Fruit fly (Drosophila melanogaster) whole organism, embryonic: ENCODE results near the gene CG5068.
A peak's percentile ranks its signal among the peaks of the same experiment; 100 is the strongest.

ENCODE experiments used
- Atf-2 ChIP-seq: fragments of 200-800 bp; sonication (Bioruptor generic); optimal IDR thresholded peaks from 2 replicates; lab custom pipeline; 2016; ENCODE audit warnings: missing biosample characterization, missing genetic modification characterization
- Bgb ChIP-seq: fragments of 200-800 bp; sonication (Bioruptor generic); IDR thresholded peaks from 2 replicates; pipeline ENCODE4 v1.3.6; 2022; ENCODE audit warnings: missing biosample characterization, missing genetic modification characterization; ENCODE audit not compliant: partially characterized antibody
- CG10366 ChIP-seq: fragments of 200-800 bp; sonication (Bioruptor generic); IDR thresholded peaks from 2 replicates; pipeline ENCODE4 v1.3.6; 2022; ENCODE audit warnings: missing biosample characterization, missing genetic modification characterization
- CG10543 ChIP-seq: fragments of 200-800 bp; sonication (Bioruptor generic); optimal IDR thresholded peaks from 3 replicates; lab custom pipeline; 2017; ENCODE audit warnings: missing biosample characterization, mild to moderate bottlenecking, missing genetic modification characterization, moderate library complexity
- CG11093 ChIP-seq: fragments of 200-800 bp; sonication (Bioruptor generic); IDR thresholded peaks from 3 replicates; pipeline ENCODE4 v1.3.6; 2022; ENCODE audit warnings: missing biosample characterization, missing genetic modification characterization
- CG11560 ChIP-seq: fragments of 200-800 bp; sonication (Bioruptor generic); IDR thresholded peaks from 3 replicates; pipeline ENCODE4 v1.3.6; 2022; ENCODE audit warnings: missing biosample characterization, missing genetic modification characterization
- CG12155 ChIP-seq: fragments of 200-800 bp; sonication (Bioruptor generic); optimal IDR thresholded peaks from 3 replicates; lab custom pipeline; 2016; ENCODE audit warnings: missing biosample characterization, missing genetic modification characterization
- CG13296 ChIP-seq: fragments of 200-800 bp; sonication (Bioruptor generic); optimal IDR thresholded peaks from 3 replicates; lab custom pipeline; 2018; ENCODE audit warnings: missing biosample characterization, mild to moderate bottlenecking, missing genetic modification characterization
- CG14441 ChIP-seq: fragments of 200-800 bp; sonication (Bioruptor generic); IDR thresholded peaks from 2 replicates; pipeline ENCODE4 v1.3.6; 2022; ENCODE audit warnings: missing biosample characterization, missing genetic modification characterization
- CG15601 ChIP-seq: fragments of 200-800 bp; sonication (Bioruptor generic); optimal IDR thresholded peaks from 3 replicates; lab custom pipeline; 2019; ENCODE audit warnings: missing biosample characterization, mild to moderate bottlenecking, missing genetic modification characterization, moderate library complexity
- CG17385 ChIP-seq: fragments of 200-800 bp; sonication (Bioruptor generic); optimal IDR thresholded peaks from 3 replicates; lab custom pipeline; 2018; ENCODE audit warnings: missing biosample characterization, mild to moderate bottlenecking, missing genetic modification characterization
- CG17612 ChIP-seq: fragments of 200-800 bp; sonication (Bioruptor generic); IDR thresholded peaks from 2 replicates; pipeline ENCODE4 v1.3.6; 2022; ENCODE audit warnings: missing biosample characterization, missing genetic modification characterization
- CG2199 ChIP-seq: fragments of 200-800 bp; sonication (Bioruptor generic); IDR thresholded peaks from 3 replicates; pipeline ENCODE4 v1.3.6; 2022; ENCODE audit warnings: missing biosample characterization, missing genetic modification characterization
- CG30403 ChIP-seq: fragments of 200-800 bp; sonication (Bioruptor generic); optimal IDR thresholded peaks from 3 replicates; lab custom pipeline; 2016; ENCODE audit warnings: missing biosample characterization, missing genetic modification characterization
- CG3065 ChIP-seq: fragments of 200-800 bp; sonication (Bioruptor generic); optimal IDR thresholded peaks from 2 replicates; lab custom pipeline; 2016; ENCODE audit warnings: missing biosample characterization, missing genetic modification characterization
- CG3163 ChIP-seq: fragments of 200-800 bp; sonication (Bioruptor generic); optimal IDR thresholded peaks from 3 replicates; lab custom pipeline; 2016; ENCODE audit warnings: missing biosample characterization, missing genetic modification characterization
- CG32532 ChIP-seq: fragments of 200-800 bp; sonication (Bioruptor generic); IDR thresholded peaks from 2 replicates; pipeline ENCODE4 v1.3.6; 2022; ENCODE audit warnings: missing biosample characterization, missing genetic modification characterization
- CG34224 ChIP-seq: fragments of 200-800 bp; sonication (Bioruptor generic); IDR thresholded peaks from 3 replicates; pipeline ENCODE4 v1.3.6; 2022; ENCODE audit warnings: missing biosample characterization, missing genetic modification characterization; ENCODE audit not compliant: partially characterized antibody
- CG34422 ChIP-seq: fragments of 200-800 bp; sonication (Bioruptor generic); IDR thresholded peaks from 3 replicates; pipeline ENCODE4 v1.3.6; 2022; ENCODE audit warnings: missing biosample characterization, missing genetic modification characterization
- CG4360 ChIP-seq: fragments of 200-800 bp; sonication (Bioruptor generic); IDR thresholded peaks from 2 replicates; pipeline ENCODE4 v1.3.6; 2022; ENCODE audit warnings: missing biosample characterization, missing genetic modification characterization
- CG4820 ChIP-seq: fragments of 200-800 bp; sonication (Bioruptor generic); optimal IDR thresholded peaks from 3 replicates; lab custom pipeline; 2016; ENCODE audit warnings: missing biosample characterization, missing genetic modification characterization
- CG5180 ChIP-seq: fragments of 200-800 bp; sonication (Bioruptor generic); optimal IDR thresholded peaks from 3 replicates; lab custom pipeline; 2017; ENCODE audit warnings: missing biosample characterization, missing genetic modification characterization, mild to moderate bottlenecking, moderate library complexity, missing genetic modification reagents
- CG6791 ChIP-seq: fragments of 200-800 bp; sonication (Bioruptor generic); IDR thresholded peaks from 3 replicates; pipeline ENCODE4 v1.3.6; 2022; ENCODE audit warnings: missing biosample characterization, missing genetic modification characterization; ENCODE audit not compliant: partially characterized antibody
- Doc3 ChIP-seq: fragments of 200-800 bp; sonication (Bioruptor generic); IDR thresholded peaks from 3 replicates; pipeline ENCODE4 v1.3.6; 2022; ENCODE audit warnings: missing biosample characterization, missing genetic modification characterization; ENCODE audit not compliant: partially characterized antibody
- Ets65A ChIP-seq: fragments of 200-800 bp; sonication (Bioruptor generic); peaks from one replicate; lab custom pipeline; 2016; ENCODE audit warnings: missing biosample characterization, missing genetic modification characterization
- Ets97D ChIP-seq: fragments of 200-800 bp; sonication (Bioruptor generic); optimal IDR thresholded peaks from 3 replicates; lab custom pipeline; 2016; ENCODE audit warnings: missing biosample characterization, missing genetic modification characterization
- Fer1 ChIP-seq: fragments of 200-800 bp; sonication (Bioruptor generic); optimal IDR thresholded peaks from 2 replicates; lab custom pipeline; 2017; ENCODE audit warnings: missing biosample characterization, mild to moderate bottlenecking, missing genetic modification characterization
- Gsc ChIP-seq: fragments of 200-800 bp; sonication (Bioruptor generic); IDR thresholded peaks from 2 replicates; pipeline ENCODE4 v1.3.6; 2022; ENCODE audit warnings: missing biosample characterization, missing genetic modification characterization
- Gug ChIP-seq: fragments of 200-800 bp; sonication (Bioruptor generic); IDR thresholded peaks from 4 replicates; pipeline ENCODE4 v1.3.6; 2022; ENCODE audit warnings: missing biosample characterization, missing genetic modification characterization
- H15 ChIP-seq: fragments of 200-800 bp; sonication (Bioruptor generic); IDR thresholded peaks from 3 replicates; pipeline ENCODE4 v1.3.6; 2022; ENCODE audit warnings: missing biosample characterization, missing genetic modification characterization
- MBD-R2 ChIP-seq: fragments of 200-800 bp; sonication (Bioruptor generic); IDR thresholded peaks from 2 replicates; pipeline ENCODE4 v1.3.6; 2022; ENCODE audit warnings: missing biosample characterization, missing genetic modification characterization
- MESR4 ChIP-seq: fragments of 200-800 bp; sonication (Bioruptor generic); optimal IDR thresholded peaks from 2 replicates; lab custom pipeline; 2018; ENCODE audit warnings: missing biosample characterization, mild to moderate bottlenecking, missing genetic modification characterization, moderate library complexity
- Meics ChIP-seq: fragments of 200-800 bp; sonication (Bioruptor generic); optimal IDR thresholded peaks from 2 replicates; lab custom pipeline; 2017; ENCODE audit warnings: missing biosample characterization, mild to moderate bottlenecking, missing genetic modification characterization
- Nf-YB ChIP-seq: fragments of 200-800 bp; sonication (Bioruptor generic); optimal IDR thresholded peaks from 3 replicates; lab custom pipeline; 2019; ENCODE audit warnings: missing biosample characterization, mild to moderate bottlenecking, missing genetic modification characterization, moderate library complexity
- Oaz ChIP-seq: fragments of 200-800 bp; sonication (Bioruptor generic); IDR thresholded peaks from 2 replicates; pipeline ENCODE4 v1.3.6; 2022; ENCODE audit warnings: missing biosample characterization, missing genetic modification characterization
- Optix ChIP-seq: fragments of 200-800 bp; sonication (Bioruptor generic); IDR thresholded peaks from 3 replicates; pipeline ENCODE4 v1.3.6; 2022; ENCODE audit warnings: missing biosample characterization, missing genetic modification characterization
- PHDP ChIP-seq: fragments of 200-800 bp; sonication (Bioruptor generic); optimal IDR thresholded peaks from 3 replicates; lab custom pipeline; 2018; ENCODE audit warnings: missing biosample characterization, mild to moderate bottlenecking, missing genetic modification characterization, moderate library complexity
- Rx ChIP-seq: fragments of 200-800 bp; sonication (Bioruptor generic); IDR thresholded peaks from 2 replicates; pipeline ENCODE4 v1.3.6; 2022; ENCODE audit warnings: missing biosample characterization, missing genetic modification characterization
- Sin3A ChIP-seq: fragments of >200 bp; optimal IDR thresholded peaks from 2 replicates; lab custom pipeline; 2018
- dmrt99B ChIP-seq: fragments of 200-800 bp; sonication (Bioruptor generic); optimal IDR thresholded peaks from 2 replicates; lab custom pipeline; 2018; ENCODE audit warnings: missing biosample characterization, mild to moderate bottlenecking, missing genetic modification characterization, moderate library complexity
- fd64A ChIP-seq: fragments of 200-800 bp; sonication (Bioruptor generic); optimal IDR thresholded peaks from 3 replicates; lab custom pipeline; 2018; ENCODE audit warnings: missing biosample characterization, mild to moderate bottlenecking, missing genetic modification characterization
- grau ChIP-seq: fragments of 200-800 bp; optimal IDR thresholded peaks from 3 replicates; lab custom pipeline; 2019; ENCODE audit warnings: missing biosample characterization, mild to moderate bottlenecking, missing genetic modification characterization, moderate library complexity
- gsb ChIP-seq: fragments of 200-800 bp; sonication (Bioruptor generic); IDR thresholded peaks from 2 replicates; pipeline ENCODE4 v1.3.6; 2022; ENCODE audit warnings: missing biosample characterization, missing genetic modification characterization
- ham ChIP-seq: fragments of 200-800 bp; sonication (Bioruptor generic); IDR thresholded peaks from 2 replicates; pipeline ENCODE4 v1.3.6; 2022; ENCODE audit warnings: missing biosample characterization, missing genetic modification characterization
- hth ChIP-seq: fragments of >200 bp; optimal IDR thresholded peaks from 2 replicates; lab custom pipeline; 2017; ENCODE audit warnings: inconsistent platforms
- jumu ChIP-seq: fragments of 200-800 bp; sonication (Bioruptor generic); optimal IDR thresholded peaks from 3 replicates; lab custom pipeline; 2016; ENCODE audit warnings: missing biosample characterization, missing genetic modification characterization
- peb ChIP-seq: fragments of 200-800 bp; sonication (Bioruptor generic); IDR thresholded peaks from 2 replicates; pipeline ENCODE4 v1.3.6; 2022; ENCODE audit warnings: missing biosample characterization, missing genetic modification characterization
- pho ChIP-seq: fragments of 200-800 bp; sonication (Bioruptor generic); optimal IDR thresholded peaks from 2 replicates; lab custom pipeline; 2016; ENCODE audit warnings: missing biosample characterization, missing genetic modification characterization
- pros ChIP-seq: fragments of 200-800 bp; sonication (Bioruptor generic); optimal IDR thresholded peaks from 3 replicates; lab custom pipeline; 2019; ENCODE audit warnings: missing biosample characterization, mild to moderate bottlenecking, missing genetic modification characterization, moderate library complexity
- slou ChIP-seq: fragments of 200-800 bp; sonication (Bioruptor generic); optimal IDR thresholded peaks from 3 replicates; lab custom pipeline; 2016; ENCODE audit warnings: missing biosample characterization, missing genetic modification characterization
- slp2 ChIP-seq: fragments of 200-800 bp; sonication (Bioruptor generic); optimal IDR thresholded peaks from 2 replicates; lab custom pipeline; 2016; ENCODE audit warnings: missing biosample characterization, missing genetic modification characterization
- sr ChIP-seq: fragments of 200-800 bp; sonication (Bioruptor generic); IDR thresholded peaks from 3 replicates; pipeline ENCODE4 v1.3.6; 2022; ENCODE audit warnings: missing biosample characterization, missing genetic modification characterization

CG5068 gene

dm6 chr3L:8966324-8967011, 20.0 kb upstream of the CG5068 start, which contains the start of the genes CG5653 and CG5021 (continued):
- TF ChIP-seq CG17612 (GFP tag; lab: Robert Waterston, UW) (no peak), dmrt99B (tag; lab: Kevin White, UChicago) (no peak), slp2 (GFP tag; lab: Kevin White, UChicago) (no peak), gsb (GFP tag; lab: Robert Waterston, UW) (no peak), CG3163 (no peak), Fer1 (no peak), sr (GFP tag; lab: Robert Waterston, UW) (no peak), CG30403 (GFP tag; lab: Kevin White, UChicago) (no peak), CG14441 (GFP tag; lab: Robert Waterston, UW) (no peak), PHDP (tag; lab: Kevin White, UChicago) (no peak), CG11093 (GFP tag; lab: Robert Waterston, UW) (no peak), slou (GFP tag; lab: Kevin White, UChicago) (no peak), CG34422 (GFP tag; lab: Robert Waterston, UW) (no peak), Optix (GFP tag; lab: Robert Waterston, UW) (no peak), Gsc (GFP tag; lab: Robert Waterston, UW) (no peak), hth (lab: Kevin White, UChicago) (no peak), jumu (GFP tag; lab: Kevin White, UChicago) (no peak), CG15601 (tag; lab: Kevin White, UChicago) (no peak), MBD-R2 (peak; percentile 62; the same call in 1 of the 2 replicates), grau (tag; lab: Kevin White, UChicago) (no peak), CG17385 (no peak), CG3065 (no peak), Meics (GFP tag; lab: Kevin White, UChicago) (no peak), Sin3A (lab: Kevin White, UChicago) (peak; percentile 32), Ets65A (GFP tag; lab: Kevin White, UChicago) (no peak), Nf-YB (GFP tag; lab: Kevin White, UChicago) (no peak), Atf-2 (GFP tag; lab: Kevin White, UChicago) (no peak), Bgb (GFP tag; lab: Robert Waterston, UW) (peak; percentile 75; the same call in 1 of the 2 replicates), CG32532 (GFP tag; lab: Robert Waterston, UW) (no peak), CG10543 (GFP tag; lab: Kevin White, UChicago) (no peak), CG11560 (no peak), CG5180 (GFP tag; lab: Kevin White, UChicago) (no peak), CG12155 (no peak), CG10366 (GFP tag; lab: Robert Waterston, UW) (no peak), CG34224 (peak; percentile 66), ham (no peak), CG4820 (GFP tag; lab: Kevin White, UChicago) (no peak), Doc3 (GFP tag; lab: Robert Waterston, UW) (peak; percentile 21; the same call in 1 of the 3 replicates), Gug (GFP tag; lab: Robert Waterston, UW) (no peak), peb (GFP tag; lab: Robert Waterston, UW) (no peak), CG2199 (GFP tag; lab: Robert Waterston, UW) (no peak), Ets97D (no peak), MESR4 (GFP tag; lab: Kevin White, UChicago) (peak; percentile 48), H15 (GFP tag; lab: Robert Waterston, UW) (no peak), fd64A (GFP tag; lab: Kevin White, UChicago) (no peak), CG6791 (peak; percentile 75; the same call in 2 of the 3 replicates), Oaz (no peak), Rx (GFP tag; lab: Robert Waterston, UW) (no peak), CG4360 (GFP tag; lab: Robert Waterston, UW) (peak; percentile 81), CG13296 (GFP tag; lab: Kevin White, UChicago) (no peak), pho (no peak), pros (GFP tag; lab: Kevin White, UChicago) (no peak)
